Worm (Caenorhabditis elegans) whole organism, L4 larva: ENCODE measurements around the gene K08H10.10.

ENCODE experiments used
- F44E2.7 ChIP-seq: fragments of 200-800 bp; sonication (Bioruptor generic); IDR thresholded peaks from 2 replicates; pipeline ENCODE4 v2.1.2; 2022; ENCODE audit warnings: missing genetic modification characterization, missing compliant biosample characterization
- ZK337.2 ChIP-seq: fragments of 200-800 bp; sonication (Bioruptor generic); IDR thresholded peaks from 2 replicates; pipeline ENCODE4 v1.3.6; 2022; ENCODE audit warnings: missing genetic modification reagents, missing genetic modification characterization, missing compliant biosample characterization
- aly-2 ChIP-seq: sonication (generic microtip); optimal IDR thresholded peaks from 2 replicates; lab custom pipeline; 2018; ENCODE audit warnings: missing biosample characterization, missing genetic modification characterization
- fos-1 ChIP-seq: fragments of 150-350 bp; optimal IDR thresholded peaks from 2 replicates; lab custom pipeline; 2014; ENCODE audit warnings: missing biosample characterization, missing genetic modification characterization
- hlh-30 ChIP-seq: sonication (generic microtip); optimal IDR thresholded peaks from 2 replicates; lab custom pipeline; 2017; ENCODE audit warnings: antibody characterized with exemption, mild to moderate bottlenecking, missing genetic modification characterization, missing compliant biosample characterization; ENCODE audit not compliant: insufficient read depth
- mdt-29 ChIP-seq: fragments of 200-800 bp; sonication (Bioruptor generic); IDR thresholded peaks from 2 replicates; pipeline ENCODE4 v1.3.6; 2022; ENCODE audit warnings: missing genetic modification reagents, missing genetic modification characterization, missing compliant biosample characterization
- nhr-10 ChIP-seq: fragments of 150-350 bp; optimal IDR thresholded peaks from 2 replicates; lab custom pipeline; 2014; ENCODE audit warnings: missing biosample characterization, missing genetic modification characterization
- nhr-25 ChIP-seq: sonication (generic microtip); optimal IDR thresholded peaks from 2 replicates; lab custom pipeline; 2017; ENCODE audit warnings: missing genetic modification characterization, mild to moderate bottlenecking, missing compliant biosample characterization, antibody characterized with exemption, moderate library complexity, borderline replicate concordance; ENCODE audit not compliant: insufficient read depth
- nhr-42 ChIP-seq: fragments of 200-800 bp; sonication (Bioruptor generic); IDR thresholded peaks from 2 replicates; pipeline ENCODE4 v1.3.6; 2022; ENCODE audit warnings: missing genetic modification characterization, missing compliant biosample characterization
- nhr-77 ChIP-seq: fragments of 150-350 bp; optimal IDR thresholded peaks from 2 replicates; lab custom pipeline; 2014; ENCODE audit warnings: missing biosample characterization, missing genetic modification characterization
- skn-1 ChIP-seq: fragments of 150-350 bp; optimal IDR thresholded peaks from 2 replicates; lab custom pipeline; 2014; ENCODE audit warnings: missing biosample characterization, missing genetic modification characterization
- unc-39 ChIP-seq: sonication (generic microtip); optimal IDR thresholded peaks from 2 replicates; lab custom pipeline; 2017; ENCODE audit warnings: missing biosample characterization, missing genetic modification characterization
- vab-7 ChIP-seq: fragments of 200-800 bp; sonication (Bioruptor generic); IDR thresholded peaks from 2 replicates; pipeline ENCODE4 v1.3.6; 2022; ENCODE audit warnings: missing genetic modification reagents, missing genetic modification characterization, missing compliant biosample characterization

DNA sequence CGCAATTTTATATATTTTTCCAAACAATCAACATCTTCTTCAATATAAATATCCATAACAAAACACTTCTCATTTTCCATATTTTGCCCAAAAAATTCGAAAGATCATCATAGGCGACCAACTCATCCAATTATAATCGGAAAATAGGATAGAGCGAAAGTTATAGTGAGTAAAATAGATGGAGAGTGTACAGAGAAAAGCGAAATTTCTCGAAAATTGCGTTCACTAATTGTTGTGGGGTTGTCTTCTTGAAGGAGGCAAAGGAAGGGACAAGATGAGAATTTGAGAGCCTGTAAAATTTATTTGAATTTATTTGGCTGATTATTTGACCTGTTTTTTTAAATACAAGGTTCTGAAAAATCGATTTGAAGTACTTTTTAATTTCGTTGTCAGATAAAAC, 34.7 kb downstream of the K08H10.10 start:
- TF ChIP-seq nhr-10 (tag; lab: Kevin White, UChicago), result no peak
- TF ChIP-seq aly-2 (tag; lab: Kevin White, UChicago), result no peak
- TF ChIP-seq fos-1, result no peak
- no peak for TF ChIP-seq nhr-77 (tag; lab: Kevin White, UChicago)
- TF ChIP-seq hlh-30 (tag; lab: Kevin White, UChicago), result no peak
- TF ChIP-seq mdt-29 (GFP tag; lab: Robert Waterston, UW), result no peak
- no peak for TF ChIP-seq nhr-25
- TF ChIP-seq vab-7 (GFP tag; lab: Robert Waterston, UW), result no peak
- TF ChIP-seq F44E2.7 (GFP tag; lab: Robert Waterston, UW), result no peak
- TF ChIP-seq ZK337.2 (GFP tag; lab: Robert Waterston, UW), result no peak
- TF ChIP-seq nhr-42 (GFP tag; lab: Robert Waterston, UW), result no peak
- TF ChIP-seq skn-1 (tag; lab: Kevin White, UChicago), result no peak
- TF ChIP-seq unc-39 (tag; lab: Kevin White, UChicago), result no peak
